Fruit fly (Drosophila melanogaster) whole organism, wandering third instar larva: Measurements from ENCODE around the gene CG10638.
A peak's percentile ranks its signal among the peaks of the same experiment; 100 is the strongest.

ENCODE experiments used
- Abd-B ChIP-seq: fragments of >200 bp; optimal IDR thresholded peaks from 2 replicates; lab custom pipeline; 2017; ENCODE audit warnings: missing biosample characterization, missing genetic modification characterization
- CrebA ChIP-seq: fragments of 200-800 bp; sonication (Bioruptor generic); optimal IDR thresholded peaks from 2 replicates; lab custom pipeline; 2016; ENCODE audit warnings: missing biosample characterization, mild to moderate bottlenecking, missing genetic modification characterization, borderline replicate concordance
- Dfd ChIP-seq: fragments of >200 bp; optimal IDR thresholded peaks from 2 replicates; lab custom pipeline; 2017; ENCODE audit warnings: missing biosample characterization, missing genetic modification characterization
- Mio ChIP-seq: sonication (Bioruptor generic); optimal IDR thresholded peaks from 2 replicates; lab custom pipeline; 2016; ENCODE audit warnings: missing biosample characterization, missing genetic modification characterization
- Myc ChIP-seq: fragments of >200 bp; optimal IDR thresholded peaks from 2 replicates; lab custom pipeline; 2017
- Sp1 ChIP-seq: fragments of 200-800 bp; sonication (Bioruptor generic); optimal IDR thresholded peaks from 3 replicates; lab custom pipeline; 2019; ENCODE audit warnings: missing biosample characterization, mild to moderate bottlenecking, missing genetic modification characterization, moderate library complexity
- dl ChIP-seq, 2 experiments: fragments of 175-275, 200-275 bp in 1 of 2; fragments of 200-275 bp in 1 of 2; sonication (Bioruptor generic); optimal IDR thresholded peaks; lab custom pipeline; 2018; ENCODE audit warnings: mild to moderate bottlenecking in 2 of 2, missing biosample characterization in 2 of 2, missing genetic modification characterization in 2 of 2, moderate library complexity in 2 of 2; ENCODE audit not compliant: partially characterized antibody in 2 of 2, insufficient read depth in 1 of 2
- fru ChIP-seq: fragments of 200-800 bp; sonication (Bioruptor generic); optimal IDR thresholded peaks from 3 replicates; lab custom pipeline; 2016; ENCODE audit warnings: missing biosample characterization, mild to moderate bottlenecking, missing genetic modification characterization
- h ChIP-seq: fragments of 200-800 bp; sonication (Bioruptor generic); optimal IDR thresholded peaks from 3 replicates; lab custom pipeline; 2016; ENCODE audit warnings: missing biosample characterization, mild to moderate bottlenecking, missing genetic modification characterization
- lola ChIP-seq: fragments of >200 bp; optimal IDR thresholded peaks from 2 replicates; lab custom pipeline; 2017; ENCODE audit warnings: missing biosample characterization, missing genetic modification characterization
- psq ChIP-seq: fragments of 200-800 bp; sonication (Bioruptor generic); optimal IDR thresholded peaks from 3 replicates; lab custom pipeline; 2017; ENCODE audit warnings: missing biosample characterization, mild to moderate bottlenecking, missing genetic modification characterization, moderate library complexity
- sage ChIP-seq: fragments of 200-800 bp; sonication (Bioruptor generic); optimal IDR thresholded peaks from 2 replicates; lab custom pipeline; 2016; ENCODE audit warnings: missing biosample characterization, mild to moderate bottlenecking, missing genetic modification characterization
- tai ChIP-seq: sonication (Bioruptor generic); optimal IDR thresholded peaks from 2 replicates; lab custom pipeline; 2016; ENCODE audit warnings: missing biosample characterization, missing genetic modification characterization
- usp ChIP-seq: fragments of >200 bp; optimal IDR thresholded peaks from 2 replicates; lab custom pipeline; 2017; ENCODE audit warnings: missing biosample characterization, missing genetic modification characterization

DNA sequence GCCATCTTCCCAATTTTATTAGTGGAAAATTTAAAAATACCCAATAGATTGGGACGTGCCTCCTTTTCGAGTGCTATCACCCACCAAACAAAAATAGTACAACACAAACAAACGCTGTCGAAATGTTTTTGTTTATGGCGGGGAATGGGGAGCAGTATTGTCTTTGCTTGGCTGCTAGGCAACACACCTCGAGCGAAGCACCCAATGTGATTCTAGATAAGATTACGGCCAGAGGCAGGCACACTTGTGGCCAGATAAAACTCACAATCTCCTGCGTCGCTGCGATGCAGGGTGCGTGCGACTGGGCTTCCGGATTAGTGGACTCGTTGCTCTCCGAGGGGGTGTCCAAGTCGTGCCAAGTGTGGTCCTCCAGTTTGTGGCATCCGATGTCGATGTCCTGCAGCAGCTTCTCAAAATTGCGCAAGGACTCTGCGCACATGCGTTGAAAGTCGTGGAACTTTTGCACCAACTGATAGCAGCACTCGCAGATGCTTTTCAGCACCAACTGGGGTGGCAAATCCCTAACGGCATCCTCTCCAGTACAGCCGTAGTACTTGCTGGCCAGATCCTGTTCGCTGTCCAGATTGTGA is 5.9 kb upstream of the CG10638 start:
- TF ChIP-seq fru (GFP tag; lab: Kevin White, UChicago) (no peak), psq (GFP tag; lab: Kevin White, UChicago) (no peak), h (GFP tag; lab: Kevin White, UChicago) (peak; percentile 75), dl (GFP tag; optimal IDR thresholded peaks at IDR 0.05; lab: Kevin White, UChicago; ENCODE audit: insufficient read depth in 1 of 2, partially characterized antibody in 2 of 2) (no peak), Myc (lab: Kevin White, UChicago) (no peak), Sp1 (GFP tag; lab: Kevin White, UChicago) (no peak), usp (GFP tag; lab: Kevin White, UChicago) (no peak), Abd-B (GFP tag; lab: Kevin White, UChicago) (no peak), tai (GFP tag; lab: Kevin White, UChicago) (no peak), lola (GFP tag; lab: Kevin White, UChicago) (no peak), Dfd (GFP tag; lab: Kevin White, UChicago) (no peak), Mio (GFP tag; lab: Kevin White, UChicago) (no peak), sage (GFP tag; lab: Kevin White, UChicago) (no peak), CrebA (GFP tag; lab: Kevin White, UChicago) (no peak)
